Worm (Caenorhabditis elegans) whole organism, L1 larva: Measurements from ENCODE around the gene mom-1.

Source experiments
- aly-2 ChIP-seq: fragments of 150-350 bp; optimal IDR thresholded peaks from 2 replicates; lab custom pipeline; 2014; ENCODE audit warnings: missing biosample characterization, missing genetic modification characterization
- ceh-82 ChIP-seq, 3 experiments: fragments of 150-350 bp in 1 of 3; sonication (generic microtip) in 2 of 3; optimal IDR thresholded peaks; 2 replicates each; lab custom pipeline; 2014 to 2017; ENCODE audit warnings: missing biosample characterization in 3 of 3, missing genetic modification characterization in 3 of 3
- lir-3 ChIP-seq: sonication (generic microtip); optimal IDR thresholded peaks from 2 replicates; lab custom pipeline; 2016; ENCODE audit warnings: mild to moderate bottlenecking, missing genetic modification characterization, moderate library complexity, missing compliant biosample characterization; ENCODE audit not compliant: poor library complexity
- nhr-11 ChIP-seq: fragments of 150-350 bp; optimal IDR thresholded peaks from 2 replicates; lab custom pipeline; 2014; ENCODE audit warnings: missing biosample characterization, missing genetic modification characterization
- nhr-77 ChIP-seq: fragments of 150-350 bp; optimal IDR thresholded peaks from 2 replicates; lab custom pipeline; 2014; ENCODE audit warnings: missing biosample characterization, missing genetic modification characterization
- pqm-1 ChIP-seq: sonication (generic microtip); optimal IDR thresholded peaks from 3 replicates; lab custom pipeline; 2017; ENCODE audit warnings: missing biosample characterization, missing genetic modification characterization

ce11 chrX:6247013-6247412 lies 45.9 kb upstream of the mom-1 start:
- TF ChIP-seq lir-3 (tag; lab: Kevin White, UChicago) (no peak), nhr-11 (tag; lab: Kevin White, UChicago) (no peak), nhr-77 (tag; lab: Kevin White, UChicago) (no peak), pqm-1 (tag; lab: Kevin White, UChicago) (no peak), aly-2 (no peak), ceh-82 (tag; optimal IDR thresholded peaks at IDR 0.05; lab: Kevin White, UChicago) (no peak)
